Worm (Caenorhabditis elegans) whole organism, late embryonic: ENCODE measurements around the gene C32C4.16.

Source experiments
- K02D7.2 ChIP-seq: sonication (generic microtip); optimal IDR thresholded peaks from 2 replicates; lab custom pipeline; 2017; ENCODE audit warnings: mild to moderate bottlenecking, missing genetic modification characterization, missing compliant biosample characterization
- ceh-19 ChIP-seq: fragments of 200-800 bp; sonication (Bioruptor generic); optimal IDR thresholded peaks from 2 replicates; lab custom pipeline; 2018; ENCODE audit warnings: mild to moderate bottlenecking, missing genetic modification characterization, missing compliant biosample characterization
- ceh-24 ChIP-seq: sonication (generic microtip); optimal IDR thresholded peaks from 2 replicates; lab custom pipeline; 2016; ENCODE audit warnings: mild to moderate bottlenecking, missing genetic modification characterization, missing compliant biosample characterization
- ceh-30 ChIP-seq: fragments of 150-350 bp; optimal IDR thresholded peaks from 2 replicates; lab custom pipeline; 2014; ENCODE audit warnings: missing biosample characterization, missing genetic modification characterization
- ceh-34 ChIP-seq: sonication (generic microtip); optimal IDR thresholded peaks from 2 replicates; lab custom pipeline; 2016; ENCODE audit warnings: mild to moderate bottlenecking, missing genetic modification characterization, missing compliant biosample characterization
- ceh-45 ChIP-seq: fragments of 200-800 bp; sonication (Bioruptor generic); IDR thresholded peaks from 2 replicates; pipeline ENCODE4 v1.3.6; 2022; ENCODE audit warnings: missing genetic modification reagents, missing genetic modification characterization, missing compliant biosample characterization
- ceh-48 ChIP-seq: sonication (generic microtip); optimal IDR thresholded peaks from 2 replicates; lab custom pipeline; 2016; ENCODE audit warnings: missing genetic modification characterization, inconsistent platforms, missing compliant biosample characterization
- ceh-9 ChIP-seq: sonication (generic microtip); optimal IDR thresholded peaks from 2 replicates; lab custom pipeline; 2016; ENCODE audit warnings: mild to moderate bottlenecking, missing genetic modification characterization, inconsistent platforms, missing compliant biosample characterization
- che-1 ChIP-seq: sonication (generic microtip); optimal IDR thresholded peaks from 2 replicates; lab custom pipeline; 2016; ENCODE audit warnings: mild to moderate bottlenecking, missing genetic modification characterization, missing compliant biosample characterization
- dmd-4 ChIP-seq: sonication (generic microtip); optimal IDR thresholded peaks from 2 replicates; lab custom pipeline; 2016; ENCODE audit warnings: borderline replicate concordance, missing genetic modification characterization, missing compliant biosample characterization
- dve-1 ChIP-seq: sonication (generic microtip); optimal IDR thresholded peaks from 2 replicates; lab custom pipeline; 2017; ENCODE audit warnings: antibody characterized with exemption, mild to moderate bottlenecking, missing genetic modification characterization, missing compliant biosample characterization
- elt-4 ChIP-seq: sonication (generic microtip); optimal IDR thresholded peaks from 2 replicates; lab custom pipeline; 2016; ENCODE audit warnings: missing genetic modification characterization, missing compliant biosample characterization
- fkh-10 ChIP-seq: fragments of 150-350 bp; optimal IDR thresholded peaks from 2 replicates; lab custom pipeline; 2014; ENCODE audit warnings: missing biosample characterization, missing genetic modification reagents, missing genetic modification characterization
- hlh-13 ChIP-seq: fragments of 200-800 bp; sonication (Bioruptor generic); optimal IDR thresholded peaks from 2 replicates; lab custom pipeline; 2018; ENCODE audit warnings: mild to moderate bottlenecking, missing genetic modification characterization, missing compliant biosample characterization
- hlh-30 ChIP-seq: sonication (generic microtip); optimal IDR thresholded peaks from 2 replicates; lab custom pipeline; 2017; ENCODE audit warnings: antibody characterized with exemption, missing genetic modification characterization, missing compliant biosample characterization; ENCODE audit not compliant: insufficient read depth
- lim-6 ChIP-seq: sonication (generic microtip); optimal IDR thresholded peaks from 2 replicates; lab custom pipeline; 2016; ENCODE audit warnings: missing genetic modification characterization, missing compliant biosample characterization
- madf-2 ChIP-seq: sonication (generic microtip); optimal IDR thresholded peaks from 2 replicates; lab custom pipeline; 2017; ENCODE audit warnings: missing genetic modification characterization, missing compliant biosample characterization
- nfya-1 ChIP-seq: sonication (generic microtip); optimal IDR thresholded peaks from 2 replicates; lab custom pipeline; 2017; ENCODE audit warnings: missing genetic modification characterization, mild to moderate bottlenecking, missing compliant biosample characterization, antibody characterized with exemption, moderate library complexity
- pag-3 ChIP-seq: sonication (generic microtip); optimal IDR thresholded peaks from 2 replicates; lab custom pipeline; 2016; ENCODE audit warnings: missing compliant biosample characterization, missing genetic modification characterization, borderline replicate concordance
- pat-9 ChIP-seq: fragments of 200-800 bp; sonication (Bioruptor generic); optimal IDR thresholded peaks from 2 replicates; lab custom pipeline; 2018; ENCODE audit warnings: mild to moderate bottlenecking, missing genetic modification characterization, moderate library complexity, missing compliant biosample characterization
- pax-1 ChIP-seq: fragments of 150-350 bp; optimal IDR thresholded peaks from 2 replicates; lab custom pipeline; 2014; ENCODE audit warnings: missing biosample characterization, missing genetic modification characterization
- pha-2 ChIP-seq: sonication (generic microtip); optimal IDR thresholded peaks from 2 replicates; lab custom pipeline; 2017; ENCODE audit warnings: mild to moderate bottlenecking, missing genetic modification characterization, missing compliant biosample characterization
- pha-4 ChIP-seq: fragments of 150-350 bp; optimal IDR thresholded peaks from 2 replicates; lab custom pipeline; 2018; ENCODE audit warnings: missing biosample characterization, missing genetic modification reagents, missing genetic modification characterization
- pqm-1 ChIP-seq: sonication (generic microtip); optimal IDR thresholded peaks from 2 replicates; lab custom pipeline; 2016; ENCODE audit warnings: missing genetic modification characterization, missing compliant biosample characterization
- pros-1 ChIP-seq: fragments of 150-350 bp; optimal IDR thresholded peaks from 2 replicates; lab custom pipeline; 2014; ENCODE audit warnings: missing biosample characterization, missing genetic modification reagents, missing genetic modification characterization
- ref-2 ChIP-seq: sonication (generic microtip); optimal IDR thresholded peaks from 2 replicates; lab custom pipeline; 2016; ENCODE audit warnings: missing genetic modification characterization, missing compliant biosample characterization
- rnt-1 ChIP-seq: sonication (generic microtip); optimal IDR thresholded peaks from 2 replicates; lab custom pipeline; 2016; ENCODE audit warnings: missing genetic modification characterization, missing compliant biosample characterization
- tbx-2 ChIP-seq: sonication (generic microtip); optimal IDR thresholded peaks from 2 replicates; lab custom pipeline; 2016; ENCODE audit warnings: missing genetic modification characterization, missing compliant biosample characterization
- ttx-3 ChIP-seq: sonication (generic microtip); optimal IDR thresholded peaks from 2 replicates; lab custom pipeline; 2016; ENCODE audit warnings: missing genetic modification reagents, missing genetic modification characterization, missing compliant biosample characterization
- unc-3 ChIP-seq, 2 experiments: fragments of 200-800 bp in 1 of 2; sonication (Bioruptor generic) in 1 of 2; sonication (generic microtip) in 1 of 2; conservative IDR thresholded peaks in 1 of 2; optimal IDR thresholded peaks in 1 of 2; 2 replicates each; pipeline versions ENCODE4 v1.3.6 to Lab custom; 2016 to 2022; ENCODE audit warnings: missing compliant biosample characterization in 2 of 2, missing genetic modification characterization in 2 of 2, missing genetic modification reagents in 1 of 2
- zip-5 ChIP-seq: sonication (generic microtip); optimal IDR thresholded peaks from 2 replicates; lab custom pipeline; 2016; ENCODE audit warnings: missing genetic modification characterization, missing compliant biosample characterization

The C32C4.16 gene

ce11 chrV:10656958-10657357 lies 9.6 kb downstream of the C32C4.16 start, which contains the start of gene ugt-34:
ugt-34 (minus strand) TSS chrV:10656978.
- TF ChIP-seq ceh-34 (tag; lab: Kevin White, UChicago) = no peak
- TF ChIP-seq ceh-30 (tag; lab: Kevin White, UChicago) = peak; percentile 22

- no peak for TF ChIP-seq zip-5 (tag; lab: Kevin White, UChicago)
- TF ChIP-seq nfya-1 = peak; percentile 30
Observed at ce11 chrV:10657959-10658358, 10.6 kb downstream of the C32C4.16 start, which contains the start of gene tut-2. tut-2 (plus strand) TSS chrV:10658235.

- TF ChIP-seq K02D7.2 (tag; lab: Kevin White, UChicago) (no peak), tbx-2 (no peak), pha-2 (tag; lab: Kevin White, UChicago) (no peak), nfya-1 (no peak), pros-1 (tag; lab: Kevin White, UChicago) (no peak), pat-9 (tag; lab: Kevin White, UChicago) (no peak), pax-1 (tag; lab: Kevin White, UChicago) (no peak), madf-2 (tag; lab: Kevin White, UChicago) (no peak), ceh-45 (no peak), ref-2 (tag; lab: Kevin White, UChicago) (no peak), pqm-1 (no peak), pha-4 (tag; lab: Kevin White, UChicago) (no peak), che-1 (tag; lab: Kevin White, UChicago) (no peak), hlh-13 (no peak), elt-4 (no peak), pag-3 (tag; lab: Kevin White, UChicago) (no peak)
- TF ChIP-seq, all 69 proteins: peak for 0
Observed at ce11 chrV:10659343-10659742, 12.0 kb downstream of the C32C4.16 start.

DNA sequence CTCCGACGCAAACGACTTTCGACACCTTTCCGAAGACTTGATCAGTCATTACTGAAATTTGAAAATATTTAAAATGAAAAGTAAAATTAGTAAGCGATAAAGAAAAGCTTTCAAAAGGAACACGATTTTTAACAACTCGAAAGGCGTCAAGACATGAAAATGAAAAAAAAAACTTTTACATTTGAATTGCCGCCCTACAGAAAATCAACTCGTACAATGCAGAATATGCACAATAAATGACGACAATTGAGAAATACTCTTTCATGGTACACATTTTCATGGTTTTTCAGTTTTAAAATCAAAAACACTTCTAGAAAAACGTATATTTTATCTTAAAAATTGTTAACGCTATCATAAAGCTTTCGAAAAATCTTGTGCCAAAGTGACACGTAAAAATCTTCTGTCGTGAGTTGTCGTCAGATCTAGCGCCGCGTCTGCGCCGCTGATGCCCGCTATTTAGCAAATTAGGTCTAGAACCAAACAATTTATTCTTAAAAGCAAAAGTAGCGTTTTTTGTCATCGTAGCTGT lies 14.1 kb downstream of the C32C4.16 start, which contains the start of gene sqv-4:
Gene sqv-4, minus strand, starts transcription at position 51 of the 529 bp plus-strand sequence.
- no peak for TF ChIP-seq dmd-4 (tag; lab: Kevin White, UChicago)
- no peak for TF ChIP-seq pha-2 (tag; lab: Kevin White, UChicago)
- no peak for TF ChIP-seq che-1 (tag; lab: Kevin White, UChicago)
- no peak for TF ChIP-seq ceh-24
- no peak for TF ChIP-seq ceh-19 (GFP tag; lab: Kevin White, UChicago)

DNA sequence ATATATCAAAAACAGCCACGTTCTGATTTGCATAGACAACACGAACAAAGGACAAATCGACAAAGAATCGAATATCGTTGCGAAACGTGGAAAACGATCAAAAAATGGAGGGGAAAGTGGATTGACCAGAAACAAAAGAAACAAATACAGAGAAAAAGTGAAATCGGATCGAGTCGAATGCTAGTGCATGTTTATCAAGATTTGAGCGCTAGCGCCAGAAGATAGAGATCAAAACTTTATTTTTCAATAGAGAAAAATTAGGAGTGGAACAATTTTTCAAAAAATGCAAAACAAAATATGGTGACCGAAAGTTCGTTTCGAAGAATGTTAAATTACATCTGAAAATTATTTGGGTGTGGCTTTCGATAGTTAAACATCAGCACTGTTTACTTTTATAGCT lies 14.6 kb downstream of the C32C4.16 start:
- TF ChIP-seq ref-2 (tag; lab: Kevin White, UChicago) = no peak
- no peak for TF ChIP-seq ceh-48
- TF ChIP-seq hlh-30 (tag; lab: Kevin White, UChicago) = no peak
- no peak for TF ChIP-seq ceh-9
- no peak for TF ChIP-seq dmd-4 (tag; lab: Kevin White, UChicago)
- TF ChIP-seq fkh-10 (GFP tag; lab: Kevin White, UChicago) = no peak
- no peak for TF ChIP-seq rnt-1 (tag; lab: Kevin White, UChicago)
- no peak for TF ChIP-seq lim-6 (tag; lab: Kevin White, UChicago)
- no peak for TF ChIP-seq ceh-19 (GFP tag; lab: Kevin White, UChicago)
- no peak for TF ChIP-seq unc-3 (GFP tag; conservative IDR thresholded peaks at IDR 0.05; lab: Robert Waterston, UW)
- TF ChIP-seq unc-3 (tag; optimal IDR thresholded peaks at IDR 0.05; lab: Kevin White, UChicago) = no peak
- no peak for TF ChIP-seq ttx-3 (tag; lab: Kevin White, UChicago)
- TF ChIP-seq che-1 (tag; lab: Kevin White, UChicago) = no peak
- no peak for TF ChIP-seq dve-1 (tag; lab: Kevin White, UChicago)
- TF ChIP-seq pros-1 (tag; lab: Kevin White, UChicago) = no peak
- TF ChIP-seq, all 69 proteins: peak for 0
